Fruit fly (Drosophila melanogaster): ENCODE measurements around the gene croc.

DNA sequence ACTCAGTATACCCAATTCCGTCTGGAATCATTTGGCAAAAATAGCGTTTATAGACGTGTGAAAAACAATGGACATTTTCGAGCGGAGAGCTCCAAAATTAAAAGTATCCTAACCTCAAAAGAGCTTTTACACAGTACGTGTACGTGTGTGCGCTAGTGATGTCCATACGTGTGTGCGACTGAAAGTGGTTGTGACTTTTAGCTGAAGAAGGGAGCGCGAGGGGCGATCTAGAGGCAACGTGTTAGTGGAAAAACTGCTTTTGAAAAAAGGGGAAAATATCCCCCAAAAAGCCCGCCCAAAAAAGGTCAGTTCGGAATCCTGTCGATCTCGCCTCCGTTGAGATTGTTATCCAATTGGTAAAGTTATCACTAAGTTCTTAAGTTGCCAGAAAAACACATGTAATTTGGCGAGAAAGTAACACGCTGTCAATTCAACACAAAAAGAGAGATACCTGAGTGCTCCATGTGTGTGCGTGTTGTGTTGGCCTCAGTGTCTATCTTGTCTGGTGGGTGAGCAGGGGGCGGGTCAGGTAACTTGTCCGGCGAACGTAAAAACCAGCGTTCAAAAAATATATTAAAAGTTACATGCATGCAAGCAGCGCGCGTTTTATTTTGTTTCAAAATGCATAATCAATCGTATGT, 42.4 kb downstream of the croc start:
- TF ChIP-seq fd96Ca (GFP tag; IDR thresholded peaks at IDR 0.05) (no peak), CG8159 (tag; optimal IDR thresholded peaks at IDR 0.05) (no peak), EcR (GFP tag; optimal IDR thresholded peaks at IDR 0.05) (no peak), CG4496 (GFP tag; IDR thresholded peaks at IDR 0.05) (no peak), CG15710 (tag; optimal IDR thresholded peaks at IDR 0.05) (no peak), Pif1A (GFP tag; optimal IDR thresholded peaks at IDR 0.05) (no peak), D1 (tag; optimal IDR thresholded peaks at IDR 0.05) (no peak), rn (GFP tag; IDR thresholded peaks at IDR 0.05) (no peak), CG17806 (tag; optimal IDR thresholded peaks at IDR 0.05) (no peak), CG14655 (GFP tag; optimal IDR thresholded peaks at IDR 0.05) (no peak), Ets98B (GFP tag; IDR thresholded peaks at IDR 0.05) (no peak)

All from whole organism, pupa.